Worm (Caenorhabditis elegans) whole organism, L2 larva: Measurements from ENCODE around the gene str-74.

ENCODE experiments used
- R02D3.7 ChIP-seq: fragments of 150-350 bp; optimal IDR thresholded peaks from 2 replicates; lab custom pipeline; 2014; ENCODE audit warnings: missing biosample characterization, missing genetic modification characterization
- Y55F3AM.14 ChIP-seq: fragments of 200-800 bp; sonication (Bioruptor generic); optimal IDR thresholded peaks from 2 replicates; lab custom pipeline; 2018; ENCODE audit warnings: mild to moderate bottlenecking, missing genetic modification characterization, missing compliant biosample characterization
- ZK546.5 ChIP-seq: sonication (generic microtip); optimal IDR thresholded peaks from 2 replicates; lab custom pipeline; 2017; ENCODE audit warnings: missing biosample characterization, missing genetic modification characterization
- alr-1 ChIP-seq: fragments of 150-350 bp; optimal IDR thresholded peaks from 2 replicates; lab custom pipeline; 2014; ENCODE audit warnings: missing biosample characterization, missing genetic modification characterization
- aly-2 ChIP-seq: fragments of 150-350 bp; optimal IDR thresholded peaks from 2 replicates; lab custom pipeline; 2014; ENCODE audit warnings: missing biosample characterization, missing genetic modification characterization
- blmp-1 ChIP-seq: sonication (generic microtip); optimal IDR thresholded peaks from 2 replicates; lab custom pipeline; 2017; ENCODE audit warnings: missing genetic modification characterization, mild to moderate bottlenecking, missing compliant biosample characterization, antibody characterized with exemption, moderate library complexity; ENCODE audit not compliant: insufficient read depth
- ceh-16 ChIP-seq: fragments of 150-350 bp; optimal IDR thresholded peaks from 2 replicates; lab custom pipeline; 2014; ENCODE audit warnings: missing biosample characterization, missing genetic modification characterization
- ceh-82 ChIP-seq: fragments of 150-350 bp; optimal IDR thresholded peaks from 2 replicates; lab custom pipeline; 2014; ENCODE audit warnings: missing biosample characterization, missing genetic modification characterization
- crh-2 ChIP-seq: sonication (generic microtip); optimal IDR thresholded peaks from 2 replicates; lab custom pipeline; 2017; ENCODE audit warnings: missing biosample characterization, missing genetic modification characterization
- dmd-4 ChIP-seq: sonication (generic microtip); optimal IDR thresholded peaks from 2 replicates; lab custom pipeline; 2017; ENCODE audit warnings: missing biosample characterization, missing genetic modification characterization
- egl-27 ChIP-seq: sonication (generic microtip); optimal IDR thresholded peaks from 3 replicates; lab custom pipeline; 2017; ENCODE audit warnings: missing biosample characterization, missing genetic modification reagents, missing genetic modification characterization
- elt-1 ChIP-seq: fragments of 150-350 bp; optimal IDR thresholded peaks from 2 replicates; lab custom pipeline; 2014; ENCODE audit warnings: missing biosample characterization, missing genetic modification characterization
- elt-3 ChIP-seq: sonication (generic microtip); optimal IDR thresholded peaks from 2 replicates; lab custom pipeline; 2017; ENCODE audit warnings: missing biosample characterization, missing genetic modification characterization
- fos-1 ChIP-seq: fragments of 150-350 bp; optimal IDR thresholded peaks from 2 replicates; lab custom pipeline; 2014; ENCODE audit warnings: missing biosample characterization, missing genetic modification characterization
- gmeb-1 ChIP-seq: fragments of 150-350 bp; optimal IDR thresholded peaks from 2 replicates; lab custom pipeline; 2014; ENCODE audit warnings: missing biosample characterization, missing genetic modification characterization
- lin-11 ChIP-seq: fragments of 150-350 bp; sonication (generic microtip); optimal IDR thresholded peaks from 2 replicates; lab custom pipeline; 2014; ENCODE audit warnings: missing biosample characterization, missing genetic modification characterization, inconsistent platforms, mixed read lengths
- lin-13 ChIP-seq: fragments of 150-350 bp; optimal IDR thresholded peaks from 2 replicates; lab custom pipeline; 2014; ENCODE audit warnings: missing biosample characterization, missing genetic modification reagents, missing genetic modification characterization
- lin-39 ChIP-seq: fragments of 150-350 bp; optimal IDR thresholded peaks from 2 replicates; lab custom pipeline; 2014; ENCODE audit warnings: missing biosample characterization, missing genetic modification reagents, missing genetic modification characterization
- lsy-2 ChIP-seq, 2 experiments: fragments of 150-350 bp in 1 of 2; sonication (generic microtip) in 1 of 2; optimal IDR thresholded peaks; 2 replicates each; lab custom pipeline; 2014 to 2017; ENCODE audit warnings: missing biosample characterization in 2 of 2, missing genetic modification characterization in 2 of 2
- mab-5 ChIP-seq: fragments of 150-350 bp; optimal IDR thresholded peaks from 2 replicates; lab custom pipeline; 2014; ENCODE audit warnings: missing biosample characterization, missing genetic modification characterization
- mbf-1 ChIP-seq: sonication (generic microtip); optimal IDR thresholded peaks from 2 replicates; lab custom pipeline; 2017; ENCODE audit warnings: missing biosample characterization, missing genetic modification characterization
- mdl-1 ChIP-seq, 2 experiments: fragments of 150-350 bp in 1 of 2; sonication (generic microtip) in 1 of 2; optimal IDR thresholded peaks; 2 replicates each; lab custom pipeline; 2017; ENCODE audit warnings: missing biosample characterization in 2 of 2, missing genetic modification characterization in 2 of 2
- nhr-10 ChIP-seq: sonication (generic microtip); optimal IDR thresholded peaks from 2 replicates; lab custom pipeline; 2017; ENCODE audit warnings: missing biosample characterization, missing genetic modification characterization
- nhr-11 ChIP-seq: fragments of 150-350 bp; optimal IDR thresholded peaks from 2 replicates; lab custom pipeline; 2014; ENCODE audit warnings: missing biosample characterization, missing genetic modification characterization
- nhr-12 ChIP-seq: fragments of 150-350 bp; optimal IDR thresholded peaks from 2 replicates; lab custom pipeline; 2014; ENCODE audit warnings: missing biosample characterization, missing genetic modification characterization
- nhr-129 ChIP-seq: fragments of 150-350 bp; optimal IDR thresholded peaks from 2 replicates; lab custom pipeline; 2014; ENCODE audit warnings: missing biosample characterization, missing genetic modification characterization
- nhr-21 ChIP-seq: fragments of 150-350 bp; optimal IDR thresholded peaks from 2 replicates; lab custom pipeline; 2014; ENCODE audit warnings: missing biosample characterization, missing genetic modification characterization
- nhr-237 ChIP-seq: fragments of 150-350 bp; optimal IDR thresholded peaks from 2 replicates; lab custom pipeline; 2014; ENCODE audit warnings: missing biosample characterization, missing genetic modification characterization
- nhr-25 ChIP-seq: fragments of 150-350 bp; sonication (generic microtip); optimal IDR thresholded peaks from 3 replicates; lab custom pipeline; 2014; ENCODE audit warnings: missing biosample characterization, missing genetic modification characterization
- nhr-6 ChIP-seq: fragments of 150-350 bp; optimal IDR thresholded peaks from 2 replicates; lab custom pipeline; 2014; ENCODE audit warnings: missing biosample characterization, missing genetic modification characterization
- nhr-77 ChIP-seq: fragments of 150-350 bp; optimal IDR thresholded peaks from 2 replicates; lab custom pipeline; 2014; ENCODE audit warnings: missing biosample characterization, missing genetic modification characterization
- peb-1 ChIP-seq: fragments of 150-350 bp; optimal IDR thresholded peaks from 2 replicates; lab custom pipeline; 2014; ENCODE audit warnings: missing biosample characterization, missing genetic modification characterization
- sem-4 ChIP-seq: fragments of 150-350 bp; optimal IDR thresholded peaks from 2 replicates; lab custom pipeline; 2014; ENCODE audit warnings: missing biosample characterization, missing genetic modification reagents, missing genetic modification characterization
- skn-1 ChIP-seq: sonication (generic microtip); optimal IDR thresholded peaks from 2 replicates; lab custom pipeline; 2017; ENCODE audit warnings: missing biosample characterization, missing genetic modification characterization
- sma-3 ChIP-seq: sonication (generic microtip); optimal IDR thresholded peaks from 2 replicates; lab custom pipeline; 2016; ENCODE audit warnings: missing genetic modification reagents, missing genetic modification characterization, missing compliant biosample characterization
- sma-9 ChIP-seq, 2 experiments: fragments of 150-350 bp in 1 of 2; sonication (generic microtip) in 1 of 2; optimal IDR thresholded peaks; 2 replicates each; lab custom pipeline; 2014 to 2016; ENCODE audit warnings: missing genetic modification characterization in 2 of 2, mild to moderate bottlenecking in 1 of 2, missing biosample characterization in 1 of 2, missing compliant biosample characterization in 1 of 2, missing genetic modification reagents in 1 of 2, moderate library complexity in 1 of 2
- snpc-4 ChIP-seq: fragments of 150-350 bp; optimal IDR thresholded peaks from 2 replicates; lab custom pipeline; 2014; ENCODE audit warnings: missing biosample characterization, missing genetic modification characterization
- unc-55 ChIP-seq: fragments of 150-350 bp; sonication (generic microtip); optimal IDR thresholded peaks from 3 replicates; lab custom pipeline; 2014; ENCODE audit warnings: missing biosample characterization, missing genetic modification reagents, missing genetic modification characterization
- unc-62 ChIP-seq: fragments of 150-350 bp; optimal IDR thresholded peaks from 2 replicates; lab custom pipeline; 2014; ENCODE audit warnings: missing biosample characterization, missing genetic modification reagents, missing genetic modification characterization
- zag-1 ChIP-seq: fragments of 150-350 bp; optimal IDR thresholded peaks from 2 replicates; lab custom pipeline; 2014; ENCODE audit warnings: missing biosample characterization, missing genetic modification characterization
- ztf-1 ChIP-seq: fragments of 200-800 bp; sonication (Bioruptor generic); conservative IDR thresholded peaks from 2 replicates; pipeline ENCODE4 v1.3.6; 2022; ENCODE audit warnings: missing genetic modification characterization, missing compliant biosample characterization
- ztf-4 ChIP-seq: fragments of 150-350 bp; optimal IDR thresholded peaks from 2 replicates; lab custom pipeline; 2014; ENCODE audit warnings: missing biosample characterization, missing genetic modification characterization

The str-74 gene

ce11 chrX:10204313-10205063 lies 36.4 kb downstream of the str-74 start:
- TF ChIP-seq sma-9 (GFP tag; optimal IDR thresholded peaks at IDR 0.05; lab: Kevin White, UChicago) (peak; percentile 4), sma-9 (tag; optimal IDR thresholded peaks at IDR 0.05; lab: Kevin White, UChicago) (no peak), fos-1 (tag; lab: Kevin White, UChicago) (peak; percentile 15), ceh-82 (tag; lab: Kevin White, UChicago) (no peak), nhr-129 (tag; lab: Kevin White, UChicago) (peak; percentile 39)

- TF ChIP-seq nhr-21 (tag; lab: Kevin White, UChicago), result no peak
- TF ChIP-seq mdl-1 (tag; optimal IDR thresholded peaks at IDR 0.05; lab: Kevin White, UChicago), result no peak
These were observed 37.3 kb downstream of the str-74 start for ce11 chrX:10203501-10203900.

ce11 chrX:10199202-10199601 lies 41.6 kb downstream of the str-74 start:
- no peak for TF ChIP-seq dmd-4 (tag; lab: Kevin White, UChicago)
- no peak for TF ChIP-seq ztf-4 (tag; lab: Kevin White, UChicago)
- TF ChIP-seq lin-13, result no peak
- no peak for TF ChIP-seq skn-1
- no peak for TF ChIP-seq elt-1
- no peak for TF ChIP-seq unc-55
- no peak for TF ChIP-seq Y55F3AM.14 (GFP tag; lab: Kevin White, UChicago)
- no peak for TF ChIP-seq sma-9 (GFP tag; optimal IDR thresholded peaks at IDR 0.05; lab: Kevin White, UChicago)
- TF ChIP-seq sma-9 (tag; optimal IDR thresholded peaks at IDR 0.05; lab: Kevin White, UChicago), result no peak
- no peak for TF ChIP-seq nhr-11 (tag; lab: Kevin White, UChicago)
- TF ChIP-seq ZK546.5, result no peak
- TF ChIP-seq egl-27, result no peak
- no peak for TF ChIP-seq nhr-237 (tag; lab: Kevin White, UChicago)
- TF ChIP-seq peb-1 (tag; lab: Kevin White, UChicago), result no peak
- no peak for TF ChIP-seq nhr-12 (tag; lab: Kevin White, UChicago)
- TF ChIP-seq mdl-1 (tag; optimal IDR thresholded peaks at IDR 0.05; lab: Kevin White, UChicago), result no peak
- no peak for TF ChIP-seq zag-1
- no peak for TF ChIP-seq blmp-1
- TF ChIP-seq mbf-1 (tag; lab: Kevin White, UChicago), result no peak

ce11 chrX:10197204-10197756 lies 43.6 kb downstream of the str-74 start, which contains the start of gene nucb-1:
Gene nucb-1 (plus strand): TSS chrX:10197706.
- no peak for TF ChIP-seq lin-11 (tag; lab: Kevin White, UChicago)
- TF ChIP-seq lin-13, result peak; percentile 75
- TF ChIP-seq peb-1 (tag; lab: Kevin White, UChicago), result no peak
- TF ChIP-seq nhr-6 (tag; lab: Kevin White, UChicago), result peak; percentile 61
- no peak for TF ChIP-seq nhr-25 (tag; lab: Kevin White, UChicago)
- no peak for TF ChIP-seq dmd-4 (tag; lab: Kevin White, UChicago)
- no peak for TF ChIP-seq nhr-237 (tag; lab: Kevin White, UChicago)
- TF ChIP-seq unc-55, result peak; percentile 94
- peak; percentile 94 for TF ChIP-seq nhr-129 (tag; lab: Kevin White, UChicago)
- TF ChIP-seq blmp-1, result no peak
- TF ChIP-seq ceh-16 (tag; lab: Kevin White, UChicago), result no peak
- TF ChIP-seq unc-62 (GFP tag; lab: Kevin White, UChicago), result no peak
- no peak for TF ChIP-seq Y55F3AM.14 (GFP tag; lab: Kevin White, UChicago)
- TF ChIP-seq ZK546.5, result no peak
- no peak for TF ChIP-seq nhr-12 (tag; lab: Kevin White, UChicago)
- peak; percentile 76 for TF ChIP-seq sma-3 (GFP tag; lab: Kevin White, UChicago)
- TF ChIP-seq mbf-1 (tag; lab: Kevin White, UChicago), result no peak
- no peak for TF ChIP-seq ceh-82 (tag; lab: Kevin White, UChicago)
- peak; percentile 74 for TF ChIP-seq nhr-21 (tag; lab: Kevin White, UChicago)
- TF ChIP-seq alr-1 (tag; lab: Kevin White, UChicago), result no peak
- no peak for TF ChIP-seq elt-3 (tag; lab: Kevin White, UChicago)
- no peak for TF ChIP-seq ztf-1 (GFP tag; lab: Robert Waterston, UW)
- TF ChIP-seq zag-1, result peak; percentile 7
- no peak for TF ChIP-seq nhr-10 (tag; lab: Kevin White, UChicago)
- no peak for TF ChIP-seq sem-4 (tag; lab: Kevin White, UChicago)
- peak; percentile 52 for TF ChIP-seq snpc-4 (tag; lab: Kevin White, UChicago)
- no peak for TF ChIP-seq aly-2 (tag; lab: Kevin White, UChicago)
- TF ChIP-seq nhr-77, result no peak
- TF ChIP-seq skn-1, result no peak
- no peak for TF ChIP-seq nhr-11 (tag; lab: Kevin White, UChicago)
- TF ChIP-seq ztf-4 (tag; lab: Kevin White, UChicago), result no peak
- TF ChIP-seq crh-2, result peak; percentile 97
- peak; percentile 73 for TF ChIP-seq gmeb-1
- no peak for TF ChIP-seq lin-39 (tag; lab: Kevin White, UChicago)
- TF ChIP-seq sma-9 (GFP tag; optimal IDR thresholded peaks at IDR 0.05; lab: Kevin White, UChicago), result peak; percentile 93
- no peak for TF ChIP-seq sma-9 (tag; optimal IDR thresholded peaks at IDR 0.05; lab: Kevin White, UChicago)
- TF ChIP-seq R02D3.7 (tag; lab: Kevin White, UChicago), result peak; percentile 78
- TF ChIP-seq mab-5, result peak; percentile 42
- TF ChIP-seq elt-1, result no peak
- TF ChIP-seq lsy-2 (tag; optimal IDR thresholded peaks at IDR 0.05; lab: Kevin White, UChicago), result peak; percentile 45 to 87
